Fruit fly (Drosophila melanogaster) whole organism, embryonic: ENCODE data around the gene frac.
A peak's percentile ranks its signal among the peaks of the same experiment; 100 is the strongest.

Experiments
- Blimp-1 ChIP-seq: fragments of 200-800 bp; sonication (Bioruptor generic); optimal IDR thresholded peaks from 3 replicates; lab custom pipeline; 2018; ENCODE audit warnings: missing biosample characterization, missing genetic modification characterization, mild to moderate bottlenecking, moderate library complexity, missing genetic modification reagents
- CG11085 ChIP-seq: fragments of 200-800 bp; sonication (Bioruptor generic); IDR thresholded peaks from 2 replicates; pipeline ENCODE4 v1.3.6; 2022; ENCODE audit warnings: missing biosample characterization, missing genetic modification characterization
- CG11695 ChIP-seq: fragments of 200-800 bp; sonication (Bioruptor generic); IDR thresholded peaks from 3 replicates; pipeline ENCODE4 v1.3.6; 2022; ENCODE audit warnings: missing biosample characterization, missing genetic modification characterization
- CG12236 ChIP-seq: fragments of 200-800 bp; sonication (Bioruptor generic); optimal IDR thresholded peaks from 2 replicates; lab custom pipeline; 2016; ENCODE audit warnings: missing biosample characterization, missing genetic modification characterization
- CG12391 ChIP-seq: fragments of 200-800 bp; sonication (Bioruptor generic); optimal IDR thresholded peaks from 3 replicates; lab custom pipeline; 2018; ENCODE audit warnings: missing biosample characterization, mild to moderate bottlenecking, missing genetic modification characterization, moderate library complexity
- CG12659 ChIP-seq: fragments of 200-800 bp; sonication (Bioruptor generic); optimal IDR thresholded peaks from 3 replicates; lab custom pipeline; 2017; ENCODE audit warnings: mild to moderate bottlenecking, missing biosample characterization, missing genetic modification reagents, missing genetic modification characterization
- CG13287 ChIP-seq: fragments of 200-800 bp; sonication (Bioruptor generic); IDR thresholded peaks from 2 replicates; pipeline ENCODE4 v1.3.6; 2022; ENCODE audit warnings: missing biosample characterization, missing genetic modification characterization; ENCODE audit not compliant: partially characterized antibody
- CG14441 ChIP-seq: fragments of 200-800 bp; sonication (Bioruptor generic); IDR thresholded peaks from 2 replicates; pipeline ENCODE4 v1.3.6; 2022; ENCODE audit warnings: missing biosample characterization, missing genetic modification characterization
- CG14667 ChIP-seq: fragments of 200-800 bp; sonication (Bioruptor generic); IDR thresholded peaks from 2 replicates; pipeline ENCODE4 v1.3.6; 2022; ENCODE audit warnings: missing biosample characterization, missing genetic modification characterization
- CG17359 ChIP-seq: fragments of 200-800 bp; sonication (Bioruptor generic); optimal IDR thresholded peaks from 3 replicates; lab custom pipeline; 2018; ENCODE audit warnings: missing biosample characterization, mild to moderate bottlenecking, missing genetic modification characterization, moderate library complexity
- CG17361 ChIP-seq: fragments of 200-800 bp; sonication (Bioruptor generic); IDR thresholded peaks from 3 replicates; pipeline ENCODE4 v1.3.6; 2022; ENCODE audit warnings: missing biosample characterization, missing genetic modification characterization
- CG17385 ChIP-seq: fragments of 200-800 bp; sonication (Bioruptor generic); optimal IDR thresholded peaks from 3 replicates; lab custom pipeline; 2018; ENCODE audit warnings: missing biosample characterization, mild to moderate bottlenecking, missing genetic modification characterization
- CG4360 ChIP-seq: fragments of 200-800 bp; sonication (Bioruptor generic); IDR thresholded peaks from 2 replicates; pipeline ENCODE4 v1.3.6; 2022; ENCODE audit warnings: missing biosample characterization, missing genetic modification characterization
- CG7987 ChIP-seq: fragments of 200-800 bp; sonication (Bioruptor generic); optimal IDR thresholded peaks from 2 replicates; lab custom pipeline; 2018; ENCODE audit warnings: missing biosample characterization, mild to moderate bottlenecking, missing genetic modification characterization, moderate library complexity
- CG8290 ChIP-seq, 3 experiments: fragments of 200-800 bp; sonication (Bioruptor generic); optimal IDR thresholded peaks; 2 replicates each; lab custom pipeline; 2016 to 2019; ENCODE audit warnings: missing biosample characterization in 3 of 3, missing genetic modification characterization in 3 of 3, mild to moderate bottlenecking in 2 of 3, moderate library complexity in 1 of 3
- CG9817 ChIP-seq: fragments of 200-800 bp; sonication (Bioruptor generic); optimal IDR thresholded peaks from 2 replicates; lab custom pipeline; 2018; ENCODE audit warnings: missing biosample characterization, mild to moderate bottlenecking, missing genetic modification characterization, moderate library complexity
- D ChIP-seq, 2 experiments: fragments of 200-800 bp in 1 of 2; fragments of >200 bp in 1 of 2; sonication (Bioruptor generic) in 1 of 2; optimal IDR thresholded peaks; 2 replicates in 1 of 2; 3 replicates in 1 of 2; lab custom pipeline; 2017; ENCODE audit warnings: mild to moderate bottlenecking in 1 of 2, missing biosample characterization in 1 of 2, missing genetic modification characterization in 1 of 2, missing genetic modification reagents in 1 of 2
- Dip2 ChIP-seq: fragments of 200-800 bp; sonication (Bioruptor generic); IDR thresholded peaks from 2 replicates; pipeline ENCODE4 v1.3.6; 2022; ENCODE audit warnings: missing biosample characterization, missing genetic modification characterization
- Dll ChIP-seq: fragments of 200-800 bp; sonication (Bioruptor generic); IDR thresholded peaks from 4 replicates; pipeline ENCODE4 v1.3.6; 2022; ENCODE audit warnings: missing biosample characterization, missing genetic modification characterization; ENCODE audit not compliant: partially characterized antibody
- Drgx ChIP-seq: fragments of 200-800 bp; sonication (Bioruptor generic); IDR thresholded peaks from 2 replicates; pipeline ENCODE4 v1.3.6; 2022; ENCODE audit warnings: missing biosample characterization, missing genetic modification characterization
- E2f2 ChIP-seq: fragments of 200-800 bp; sonication (Bioruptor generic); IDR thresholded peaks from 2 replicates; pipeline ENCODE4 v1.3.6; 2022; ENCODE audit warnings: missing biosample characterization, missing genetic modification characterization
- ERR ChIP-seq: fragments of 200-800 bp; sonication (Bioruptor generic); optimal IDR thresholded peaks from 2 replicates; lab custom pipeline; 2016; ENCODE audit warnings: missing biosample characterization, missing genetic modification characterization
- Fer2 ChIP-seq: fragments of 200-800 bp; sonication (Bioruptor generic); optimal IDR thresholded peaks from 2 replicates; lab custom pipeline; 2018; ENCODE audit warnings: missing biosample characterization, mild to moderate bottlenecking, missing genetic modification characterization, moderate library complexity
- Gsc ChIP-seq: fragments of 200-800 bp; sonication (Bioruptor generic); IDR thresholded peaks from 2 replicates; pipeline ENCODE4 v1.3.6; 2022; ENCODE audit warnings: missing biosample characterization, missing genetic modification characterization
- Gug ChIP-seq: fragments of 200-800 bp; sonication (Bioruptor generic); IDR thresholded peaks from 4 replicates; pipeline ENCODE4 v1.3.6; 2022; ENCODE audit warnings: missing biosample characterization, missing genetic modification characterization
- Hr78 ChIP-seq, 2 experiments: fragments of 200-800 bp in 1 of 2; fragments of >200 bp in 1 of 2; sonication (Bioruptor generic) in 1 of 2; optimal IDR thresholded peaks; 2 replicates each; lab custom pipeline; 2017 to 2019; ENCODE audit warnings: missing biosample characterization in 2 of 2, missing genetic modification characterization in 2 of 2, mild to moderate bottlenecking in 1 of 2, moderate library complexity in 1 of 2
- PHDP ChIP-seq: fragments of 200-800 bp; sonication (Bioruptor generic); optimal IDR thresholded peaks from 3 replicates; lab custom pipeline; 2018; ENCODE audit warnings: missing biosample characterization, mild to moderate bottlenecking, missing genetic modification characterization, moderate library complexity
- Sox102F ChIP-seq: fragments of 200-800 bp; sonication (Bioruptor generic); optimal IDR thresholded peaks from 2 replicates; lab custom pipeline; 2018; ENCODE audit warnings: missing biosample characterization, mild to moderate bottlenecking, missing genetic modification characterization, moderate library complexity
- Ssrp ChIP-seq: fragments of 200-800 bp; sonication (Bioruptor generic); optimal IDR thresholded peaks from 2 replicates; lab custom pipeline; 2018; ENCODE audit warnings: missing biosample characterization, mild to moderate bottlenecking, missing genetic modification characterization, moderate library complexity
- Taf1 ChIP-seq: fragments of 200-800 bp; sonication (Bioruptor generic); IDR thresholded peaks from 2 replicates; pipeline ENCODE4 v1.3.6; 2022; ENCODE audit warnings: missing biosample characterization, missing genetic modification characterization
- amos ChIP-seq: fragments of 200-800 bp; sonication (Bioruptor generic); IDR thresholded peaks from 2 replicates; pipeline ENCODE4 v1.3.6; 2022; ENCODE audit warnings: missing biosample characterization, missing genetic modification characterization; ENCODE audit not compliant: partially characterized antibody
- bcd ChIP-seq: fragments of 200-800 bp; sonication (Bioruptor generic); optimal IDR thresholded peaks from 2 replicates; lab custom pipeline; 2017; ENCODE audit warnings: missing biosample characterization, mild to moderate bottlenecking, missing genetic modification characterization
- bigmax ChIP-seq: fragments of 200-800 bp; sonication (Bioruptor generic); optimal IDR thresholded peaks from 2 replicates; lab custom pipeline; 2018; ENCODE audit warnings: missing biosample characterization, mild to moderate bottlenecking, missing genetic modification characterization
- corto ChIP-seq: fragments of 200-800 bp; sonication (Bioruptor generic); optimal IDR thresholded peaks from 2 replicates; lab custom pipeline; 2016; ENCODE audit warnings: missing biosample characterization, mild to moderate bottlenecking, missing genetic modification characterization, moderate library complexity
- cwo ChIP-seq: fragments of 200-800 bp; sonication (Bioruptor generic); optimal IDR thresholded peaks from 3 replicates; lab custom pipeline; 2017; ENCODE audit warnings: missing biosample characterization, missing genetic modification characterization, mild to moderate bottlenecking, moderate library complexity, missing genetic modification reagents
- danr ChIP-seq: fragments of 200-800 bp; sonication (Bioruptor generic); IDR thresholded peaks from 2 replicates; pipeline ENCODE4 v1.3.6; 2022; ENCODE audit warnings: missing biosample characterization, missing genetic modification characterization
- dati ChIP-seq: fragments of 200-800 bp; sonication (Bioruptor generic); IDR thresholded peaks from 2 replicates; pipeline ENCODE4 v1.3.6; 2022; ENCODE audit warnings: missing biosample characterization, missing genetic modification characterization
- gcm ChIP-seq: fragments of 200-800 bp; sonication (Bioruptor generic); optimal IDR thresholded peaks from 2 replicates; lab custom pipeline; 2019; ENCODE audit warnings: missing biosample characterization, mild to moderate bottlenecking, missing genetic modification characterization, moderate library complexity
- gcm2 ChIP-seq: fragments of 200-800 bp; sonication (Bioruptor generic); optimal IDR thresholded peaks from 2 replicates; lab custom pipeline; 2016; ENCODE audit warnings: missing biosample characterization, missing genetic modification characterization
- ind ChIP-seq: fragments of 200-800 bp; sonication (Bioruptor generic); optimal IDR thresholded peaks from 3 replicates; lab custom pipeline; 2016; ENCODE audit warnings: missing biosample characterization, missing genetic modification characterization
- jing ChIP-seq: fragments of 200-800 bp; sonication (Bioruptor generic); optimal IDR thresholded peaks from 2 replicates; lab custom pipeline; 2018; ENCODE audit warnings: missing biosample characterization, mild to moderate bottlenecking, missing genetic modification characterization
- kah ChIP-seq: fragments of 200-800 bp; sonication (Bioruptor generic); optimal IDR thresholded peaks from 2 replicates; lab custom pipeline; 2018; ENCODE audit warnings: missing biosample characterization, mild to moderate bottlenecking, missing genetic modification characterization
- pita ChIP-seq: fragments of 200-800 bp; sonication (Bioruptor generic); optimal IDR thresholded peaks from 2 replicates; lab custom pipeline; 2017; ENCODE audit warnings: missing biosample characterization, mild to moderate bottlenecking, missing genetic modification characterization
- rib ChIP-seq: fragments of 200-800 bp; sonication (Bioruptor generic); IDR thresholded peaks from 2 replicates; pipeline ENCODE4 v1.3.6; 2022; ENCODE audit warnings: missing biosample characterization, missing genetic modification characterization
- run ChIP-seq: fragments of 200-800 bp; sonication (Bioruptor generic); optimal IDR thresholded peaks from 3 replicates; lab custom pipeline; 2018; ENCODE audit warnings: missing biosample characterization, mild to moderate bottlenecking, missing genetic modification characterization
- so ChIP-seq: fragments of 200-800 bp; sonication (Bioruptor generic); IDR thresholded peaks from 3 replicates; pipeline ENCODE4 v1.3.6; 2022; ENCODE audit warnings: missing biosample characterization, missing genetic modification characterization
- ssp ChIP-seq: fragments of 200-800 bp; sonication (Bioruptor generic); IDR thresholded peaks from 2 replicates; pipeline ENCODE4 v1.3.6; 2022; ENCODE audit warnings: missing biosample characterization, missing genetic modification characterization
- stwl ChIP-seq: fragments of 200-800 bp; sonication (Bioruptor generic); optimal IDR thresholded peaks from 3 replicates; lab custom pipeline; 2018; ENCODE audit warnings: missing biosample characterization, mild to moderate bottlenecking, missing genetic modification characterization, moderate library complexity
- tgo ChIP-seq: fragments of 200-800 bp; sonication (Bioruptor generic); IDR thresholded peaks from 3 replicates; pipeline ENCODE4 v1.3.6; 2022; ENCODE audit warnings: missing biosample characterization, missing genetic modification characterization
- tll ChIP-seq, 2 experiments: fragments of 200-800 bp in 1 of 2; fragments of >200 bp in 1 of 2; sonication (Bioruptor generic) in 1 of 2; optimal IDR thresholded peaks; 2 replicates each; lab custom pipeline; 2017 to 2019; ENCODE audit warnings: missing biosample characterization in 2 of 2, missing genetic modification characterization in 2 of 2, mild to moderate bottlenecking in 1 of 2, moderate library complexity in 1 of 2

The frac gene

DNA sequence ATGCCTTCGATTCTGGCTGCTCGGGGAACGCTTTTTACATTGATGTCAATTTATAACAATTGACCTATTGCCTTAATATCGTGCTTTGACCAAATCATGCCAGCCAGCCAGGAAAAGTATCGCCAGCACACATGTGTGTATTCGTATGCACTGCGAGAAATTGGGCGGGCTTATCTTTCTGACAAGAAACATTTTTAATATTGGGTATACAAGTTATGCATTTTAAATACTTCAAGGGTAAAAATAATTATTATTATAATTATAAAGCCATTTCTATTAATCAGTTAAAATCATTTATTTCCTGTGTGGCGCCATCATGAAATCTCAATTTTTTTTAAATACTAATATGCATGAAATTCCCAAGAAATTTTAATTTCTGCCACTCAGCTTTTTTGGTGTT, 40.6 kb upstream of the frac start (continued):
- TF ChIP-seq CG13287 (GFP tag; lab: Robert Waterston, UW), result no peak
- TF ChIP-seq CG12236 (GFP tag; lab: Kevin White, UChicago), result no peak
- no peak for TF ChIP-seq Dll (GFP tag; lab: Robert Waterston, UW)
- peak; percentile 31; the same call in 1 of the 3 replicates for TF ChIP-seq tgo (GFP tag; lab: Robert Waterston, UW)
- TF ChIP-seq stwl (tag; lab: Kevin White, UChicago), result no peak
- TF ChIP-seq bigmax (GFP tag; lab: Kevin White, UChicago), result no peak
- TF ChIP-seq corto (GFP tag; lab: Kevin White, UChicago), result no peak
- TF ChIP-seq CG4360 (GFP tag; lab: Robert Waterston, UW), result no peak
- TF ChIP-seq CG14667 (GFP tag; lab: Robert Waterston, UW), result no peak
- no peak for TF ChIP-seq CG17361 (GFP tag; lab: Robert Waterston, UW)
- no peak for TF ChIP-seq Gug (GFP tag; lab: Robert Waterston, UW)
- no peak for TF ChIP-seq jing (GFP tag; lab: Kevin White, UChicago)
- TF ChIP-seq PHDP (tag; lab: Kevin White, UChicago), result no peak
- TF ChIP-seq ind (GFP tag; lab: Kevin White, UChicago), result no peak
- no peak for TF ChIP-seq ssp (GFP tag; lab: Robert Waterston, UW)
- TF ChIP-seq gcm2 (GFP tag; lab: Kevin White, UChicago), result no peak
- 0 out of 2 replicates have a peak, but pooled peaks have one; percentile 19 for TF ChIP-seq CG14441 (GFP tag; lab: Robert Waterston, UW)
- no peak for TF ChIP-seq CG17359 (tag; lab: Kevin White, UChicago)
- TF ChIP-seq kah (GFP tag; lab: Kevin White, UChicago), result no peak
- TF ChIP-seq CG12659, result no peak
- no peak for TF ChIP-seq Drgx
- TF ChIP-seq Blimp-1 (GFP tag; lab: Kevin White, UChicago), result peak; percentile 59
- no peak for TF ChIP-seq CG8290 (GFP tag; optimal IDR thresholded peaks at IDR 0.05; lab: Kevin White, UChicago)
- TF ChIP-seq CG8290 (tag; optimal IDR thresholded peaks at IDR 0.05; lab: Kevin White, UChicago), result no peak
- no peak for TF ChIP-seq danr (GFP tag; lab: Robert Waterston, UW)
- no peak for TF ChIP-seq dati (GFP tag; lab: Robert Waterston, UW)
- 0 out of 2 replicates have a peak, but pooled peaks have one; percentile 8 for TF ChIP-seq E2f2 (GFP tag; lab: Robert Waterston, UW)
- TF ChIP-seq rib (GFP tag; lab: Robert Waterston, UW), result no peak
- TF ChIP-seq CG7987 (GFP tag; lab: Kevin White, UChicago), result no peak
- no peak for TF ChIP-seq cwo
- no peak for TF ChIP-seq Sox102F (GFP tag; lab: Kevin White, UChicago)
- TF ChIP-seq Ssrp, result peak; percentile 41
- TF ChIP-seq so (GFP tag; lab: Robert Waterston, UW), result no peak
- no peak for TF ChIP-seq Taf1 (GFP tag; lab: Robert Waterston, UW)
- TF ChIP-seq D (optimal IDR thresholded peaks at IDR 0.05; lab: Kevin White, UChicago), result no peak
- TF ChIP-seq D (GFP tag; optimal IDR thresholded peaks at IDR 0.05; lab: Kevin White, UChicago), result peak; percentile 32
- no peak for TF ChIP-seq gcm
- peak in 1 of 2 experiments; percentile 6 for TF ChIP-seq Hr78 (GFP tag; optimal IDR thresholded peaks at IDR 0.05; lab: Kevin White, UChicago)
- TF ChIP-seq CG17385 (GFP tag; lab: Kevin White, UChicago), result no peak
- TF ChIP-seq bcd (GFP tag; lab: Kevin White, UChicago), result peak; percentile 40
- no peak for TF ChIP-seq Fer2 (tag; lab: Kevin White, UChicago)
- TF ChIP-seq CG12391 (tag; lab: Kevin White, UChicago), result peak; percentile 48
- TF ChIP-seq Dip2 (GFP tag; lab: Robert Waterston, UW), result no peak
- no peak for TF ChIP-seq amos (GFP tag; lab: Robert Waterston, UW)
- no peak for TF ChIP-seq ERR (GFP tag; lab: Kevin White, UChicago)
- no peak for TF ChIP-seq Gsc (GFP tag; lab: Robert Waterston, UW)
- no peak for TF ChIP-seq CG11695
- no peak for TF ChIP-seq CG11085
- TF ChIP-seq pita (GFP tag; lab: Kevin White, UChicago), result no peak
- TF ChIP-seq run, result no peak
- no peak for TF ChIP-seq tll (GFP tag; optimal IDR thresholded peaks at IDR 0.05; lab: Kevin White, UChicago)
- no peak for TF ChIP-seq CG9817
